Fruit fly (Drosophila melanogaster) whole organism, wandering third instar larva: ENCODE results near the gene CG6766.

Source experiments
- Abd-B ChIP-seq: fragments of >200 bp; optimal IDR thresholded peaks from 2 replicates; lab custom pipeline; 2017; ENCODE audit warnings: missing biosample characterization, missing genetic modification characterization
- CG32264 ChIP-seq: fragments of 200-800 bp; sonication (Bioruptor generic); optimal IDR thresholded peaks from 2 replicates; lab custom pipeline; 2016; ENCODE audit warnings: missing biosample characterization, missing genetic modification characterization
- Dif ChIP-seq: fragments of 200-275, 200-300 bp; sonication (Bioruptor generic); optimal IDR thresholded peaks from 2 replicates; lab custom pipeline; 2018; ENCODE audit warnings: missing biosample characterization, missing genetic modification characterization; ENCODE audit not compliant: partially characterized antibody
- HLH106 ChIP-seq: fragments of 200-800 bp; optimal IDR thresholded peaks from 3 replicates; lab custom pipeline; 2019; ENCODE audit warnings: missing biosample characterization, mild to moderate bottlenecking, missing genetic modification characterization, moderate library complexity
- Hnf4 ChIP-seq: fragments of 200-800 bp; sonication (Bioruptor generic); optimal IDR thresholded peaks from 2 replicates; lab custom pipeline; 2016; ENCODE audit warnings: missing biosample characterization, mild to moderate bottlenecking, missing genetic modification characterization
- Hr83 ChIP-seq: fragments of 200-300 bp; sonication (Bioruptor generic); optimal IDR thresholded peaks from 2 replicates; lab custom pipeline; 2016; ENCODE audit warnings: missing biosample characterization, mild to moderate bottlenecking, missing genetic modification characterization, moderate library complexity; ENCODE audit not compliant: poor library complexity, severe bottlenecking
- Myc ChIP-seq: fragments of >200 bp; optimal IDR thresholded peaks from 2 replicates; lab custom pipeline; 2017
- Sp1 ChIP-seq: fragments of 200-800 bp; sonication (Bioruptor generic); optimal IDR thresholded peaks from 3 replicates; lab custom pipeline; 2019; ENCODE audit warnings: missing biosample characterization, mild to moderate bottlenecking, missing genetic modification characterization, moderate library complexity
- Vsx2 ChIP-seq: fragments of 200-300, 225-300 bp; sonication (Bioruptor generic); optimal IDR thresholded peaks from 2 replicates; lab custom pipeline; 2018; ENCODE audit warnings: missing biosample characterization, missing genetic modification characterization; ENCODE audit not compliant: partially characterized antibody
- br ChIP-seq: fragments of 200-800 bp; sonication (Bioruptor generic); optimal IDR thresholded peaks from 2 replicates; lab custom pipeline; 2016; ENCODE audit warnings: missing biosample characterization, missing genetic modification characterization
- foxo ChIP-seq, 2 experiments: fragments of 200-800 bp; sonication (Bioruptor generic); optimal IDR thresholded peaks; 2 replicates in 1 of 2; 3 replicates in 1 of 2; lab custom pipeline; 2016 to 2017; ENCODE audit warnings: missing biosample characterization in 2 of 2, missing genetic modification characterization in 2 of 2
- jim ChIP-seq: fragments of 175-275, 200-325 bp; sonication (Bioruptor generic); optimal IDR thresholded peaks from 2 replicates; lab custom pipeline; 2016; ENCODE audit warnings: missing biosample characterization, mild to moderate bottlenecking, missing genetic modification characterization
- tai ChIP-seq: sonication (Bioruptor generic); optimal IDR thresholded peaks from 2 replicates; lab custom pipeline; 2016; ENCODE audit warnings: missing biosample characterization, missing genetic modification characterization
- usp ChIP-seq: fragments of >200 bp; optimal IDR thresholded peaks from 2 replicates; lab custom pipeline; 2017; ENCODE audit warnings: missing biosample characterization, missing genetic modification characterization

DNA sequence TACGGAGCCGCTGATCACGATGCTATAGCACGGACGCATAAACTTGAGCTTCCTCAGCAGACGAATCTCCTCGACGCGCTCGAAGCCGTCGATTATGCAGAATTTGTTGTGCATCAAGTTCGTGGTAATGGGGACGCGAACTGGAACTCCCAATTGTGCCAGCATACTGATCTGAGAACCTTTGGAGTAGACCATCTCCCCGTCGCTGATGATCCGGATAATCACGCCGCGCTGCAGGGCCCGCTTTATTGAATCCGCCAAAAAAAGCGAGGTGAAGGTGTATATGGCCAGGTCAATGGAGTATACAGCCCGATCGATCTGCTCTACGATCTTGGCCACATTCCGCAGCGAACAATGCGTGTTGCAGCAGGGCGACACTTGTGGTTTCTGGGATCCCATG is 51.3 kb downstream of the CG6766 start:
- TF ChIP-seq Abd-B (no peak), Myc (lab: Kevin White, UChicago) (no peak), Dif (GFP tag; lab: Kevin White, UChicago) (no peak), usp (GFP tag; lab: Kevin White, UChicago) (no peak), jim (GFP tag; lab: Kevin White, UChicago) (no peak), Vsx2 (GFP tag; lab: Kevin White, UChicago) (no peak), foxo (GFP tag; optimal IDR thresholded peaks at IDR 0.05; lab: Kevin White, UChicago) (no peak), tai (GFP tag; lab: Kevin White, UChicago) (no peak), CG32264 (GFP tag; lab: Kevin White, UChicago) (no peak), br (GFP tag; lab: Kevin White, UChicago) (no peak), HLH106 (no peak), Hnf4 (GFP tag; lab: Kevin White, UChicago) (no peak), Hr83 (no peak), Sp1 (GFP tag; lab: Kevin White, UChicago) (no peak)
